Fruit fly (Drosophila melanogaster) whole organism: Measurements from ENCODE around the gene CG9444.
"Not testable (repeated sequence)": the region's sequence is repeated elsewhere in the genome, so short reads cannot be mapped to it uniquely, and the experiment has no call there.

Experiments
- CG8478 ChIP-seq: fragments of >200 bp; optimal IDR thresholded peaks from 2 replicates; lab custom pipeline; 2018; ENCODE audit warnings: inconsistent platforms
- Dll ChIP-seq: fragments of >200 bp; optimal IDR thresholded peaks from 2 replicates; lab custom pipeline; 2017
- EcR ChIP-seq, 2 experiments: fragments of >200 bp; optimal IDR thresholded peaks; 2 replicates each; lab custom pipeline; 2017; ENCODE audit warnings: missing biosample characterization in 2 of 2, missing genetic modification characterization in 2 of 2, missing genetic modification reagents in 2 of 2
- pan ChIP-seq: fragments of >200 bp; optimal IDR thresholded peaks from 2 replicates; lab custom pipeline; 2017
- psq ChIP-seq: fragments of >200 bp; optimal IDR thresholded peaks from 2 replicates; lab custom pipeline; 2017
- usp ChIP-seq: fragments of >200 bp; optimal IDR thresholded peaks from 2 replicates; lab custom pipeline; 2017; ENCODE audit warnings: missing biosample characterization, missing genetic modification characterization, mixed read lengths

CG9444 gene

DNA sequence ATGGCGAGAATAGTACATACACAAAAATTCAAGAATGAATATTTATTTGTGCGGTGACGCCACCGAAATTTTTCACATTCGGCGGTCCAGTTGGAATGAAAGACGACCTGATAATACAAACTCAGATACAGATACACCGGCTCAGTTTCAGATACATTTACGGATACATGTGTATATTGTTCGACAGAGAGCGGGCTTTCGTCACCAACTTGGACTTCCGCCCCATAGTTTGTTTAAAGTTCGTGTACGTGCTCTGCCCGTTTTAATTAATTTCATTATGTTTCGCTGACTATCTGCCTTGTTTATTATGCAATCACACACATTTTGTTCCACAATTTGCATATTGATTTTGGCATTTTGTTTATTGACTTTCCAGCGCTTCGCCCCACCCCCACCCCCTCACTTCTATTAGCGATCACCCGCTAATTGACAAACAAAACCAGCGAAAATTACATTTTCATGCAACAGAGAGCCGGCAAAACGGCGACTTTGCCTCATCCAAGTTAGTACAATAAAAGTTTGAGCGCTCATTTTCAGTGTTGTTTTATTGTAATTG, 17.2 kb upstream of the CG9444 start:
- TF ChIP-seq psq (lab: Kevin White, UChicago) (no peak), Dll (no peak), usp (GFP tag; lab: Kevin White, UChicago) (no peak), CG8478 (no peak), EcR (GFP tag; optimal IDR thresholded peaks at IDR 0.05; lab: Kevin White, UChicago) (no peak), pan (lab: Kevin White, UChicago) (no peak)

DNA sequence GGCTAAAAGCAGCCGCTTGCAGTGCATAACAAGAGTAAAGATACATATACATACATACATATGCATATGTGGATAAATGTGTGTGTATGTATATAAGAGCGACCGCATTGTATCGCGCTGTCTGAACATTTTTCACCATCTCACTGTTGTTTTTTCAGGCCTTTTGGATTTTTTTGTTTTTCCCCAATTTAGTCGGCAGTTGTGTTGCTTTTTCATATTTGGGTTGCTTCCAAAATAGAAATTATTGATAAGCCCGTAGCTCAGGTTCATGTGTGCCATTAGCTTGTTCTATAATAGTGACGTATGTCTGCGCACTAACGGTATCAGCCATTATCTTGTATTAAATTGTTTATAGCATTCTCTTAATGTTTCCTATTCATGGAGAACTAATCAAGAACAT, 16.4 kb upstream of the CG9444 start:
- no peak for TF ChIP-seq Dll
- no peak for TF ChIP-seq psq (lab: Kevin White, UChicago)
- TF ChIP-seq EcR (GFP tag; optimal IDR thresholded peaks at IDR 0.05; lab: Kevin White, UChicago), result no peak
- no peak for TF ChIP-seq usp (GFP tag; lab: Kevin White, UChicago)
- no peak for TF ChIP-seq pan (lab: Kevin White, UChicago)
- TF ChIP-seq CG8478, result no peak

- no peak for TF ChIP-seq psq (lab: Kevin White, UChicago)
- TF ChIP-seq usp (GFP tag; lab: Kevin White, UChicago), result no peak
- no peak for TF ChIP-seq Dll
Observed at dm6 chr3R:9694999-9695398, 10.9 kb upstream of the CG9444 start.

- TF ChIP-seq pan (lab: Kevin White, UChicago); usp (GFP tag; lab: Kevin White, UChicago); CG8478: not testable (repeated sequence)
Observed at dm6 chr3R:9692675-9693129, 8.6 kb upstream of the CG9444 start, which contains the start of the genes Unc-115b, p24-2 and CG32939. Gene Unc-115b, minus strand, starts transcription at chr3R:9692775. Gene p24-2, minus strand, starts transcription at chr3R:9692794. Gene CG32939, plus strand, starts transcription at chr3R:9693079.

DNA sequence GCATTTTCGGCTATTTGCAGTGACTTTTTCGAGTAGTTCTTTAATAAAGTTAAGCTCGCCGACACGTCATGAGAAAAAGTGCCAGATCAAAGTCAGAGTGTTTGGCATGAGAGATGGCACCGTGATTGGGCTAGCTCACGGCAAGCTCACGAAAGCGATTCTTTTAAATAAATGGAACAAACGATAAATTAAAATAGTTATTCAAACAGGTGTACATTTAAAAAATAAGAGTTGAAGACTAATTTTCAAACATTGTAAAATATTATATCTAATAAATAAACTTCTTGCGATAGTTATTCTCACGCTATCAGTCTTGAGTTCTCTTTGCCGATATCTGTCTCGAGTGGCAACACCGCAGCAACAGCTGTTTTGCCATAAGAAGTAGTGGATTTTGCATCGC, 1.3 kb upstream of the CG9444 start, which contains the start of the genes eca and CG18542:
TSS of gene eca (minus strand) at position 101 of the 400 bp plus-strand sequence.
TSS of gene CG18542 (plus strand) at position 385 of the 400 bp plus-strand sequence.
- not testable (repeated sequence) for TF ChIP-seq psq (lab: Kevin White, UChicago); CG8478; EcR (GFP tag; optimal IDR thresholded peaks at IDR 0.05; lab: Kevin White, UChicago)

DNA sequence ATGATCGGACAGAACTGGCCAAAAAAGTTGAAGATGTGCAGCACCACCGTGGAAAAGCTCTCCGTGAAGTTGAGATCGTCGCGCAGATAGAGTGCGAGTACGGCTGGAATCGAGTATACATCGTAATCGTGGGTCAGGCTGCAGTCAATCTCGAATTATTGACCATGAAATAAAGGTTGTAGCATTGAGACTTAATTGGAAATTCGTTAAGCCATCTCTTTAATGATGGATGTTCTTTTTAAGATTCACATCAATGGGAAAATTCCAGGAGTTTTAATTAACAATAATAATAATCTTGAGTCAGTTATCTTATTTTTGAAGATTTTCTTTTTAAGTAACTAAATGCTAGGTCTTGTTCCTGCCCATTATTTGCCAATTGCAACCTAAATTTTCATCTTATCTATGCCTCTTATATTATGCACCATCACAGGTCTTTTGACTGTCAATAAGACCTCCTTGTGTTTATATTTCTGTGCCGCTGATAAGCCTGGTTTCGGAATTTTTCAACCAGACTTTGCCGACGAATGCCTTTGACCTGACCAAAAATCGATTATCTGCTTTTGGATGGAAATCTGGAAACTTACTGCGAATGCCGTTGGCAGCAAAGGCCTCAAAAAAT, 891 bp downstream of the CG9444 start:
- TF ChIP-seq psq (lab: Kevin White, UChicago), result no peak
- no peak for TF ChIP-seq EcR (GFP tag; optimal IDR thresholded peaks at IDR 0.05; lab: Kevin White, UChicago)
- no peak for TF ChIP-seq usp (GFP tag; lab: Kevin White, UChicago)
- TF ChIP-seq Dll, result no peak
- no peak for TF ChIP-seq CG8478
- no peak for TF ChIP-seq pan (lab: Kevin White, UChicago)

DNA sequence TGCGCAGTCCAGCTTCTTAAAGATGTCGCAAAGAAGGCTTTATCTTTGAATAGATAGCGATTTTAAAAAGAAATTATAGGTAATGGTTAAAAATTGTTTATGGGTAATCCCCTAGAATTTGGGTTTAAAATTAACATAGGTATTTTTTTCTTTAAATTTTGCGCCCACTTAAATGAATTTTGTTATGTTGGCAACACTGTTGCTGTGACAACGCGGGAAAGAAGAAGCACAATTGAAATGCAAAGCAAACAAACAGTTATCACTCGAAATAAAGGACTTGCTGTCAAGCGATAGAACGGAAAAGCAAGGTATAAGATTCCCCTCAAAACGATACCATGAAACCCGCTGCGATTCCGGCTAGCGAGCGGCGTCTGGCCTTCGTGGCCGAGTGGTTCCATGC, 4.3 kb downstream of the CG9444 start, which contains the start of gene nmdyn-D7:
TSS of gene nmdyn-D7 (plus strand) at position 194 of the 400 bp plus-strand sequence.
- TF ChIP-seq EcR (GFP tag; optimal IDR thresholded peaks at IDR 0.05; lab: Kevin White, UChicago) (no peak), psq (lab: Kevin White, UChicago) (no peak), CG8478 (no peak)

dm6 chr3R:9677734-9678341, 6.2 kb downstream of the CG9444 start, which contains the start of gene p23:
Gene p23, plus strand, starts transcription at chr3R:9677927.
- TF ChIP-seq usp (GFP tag; lab: Kevin White, UChicago), result no peak
- no peak for TF ChIP-seq EcR (GFP tag; optimal IDR thresholded peaks at IDR 0.05; lab: Kevin White, UChicago)
- no peak for TF ChIP-seq pan (lab: Kevin White, UChicago)
- TF ChIP-seq Dll, result no peak
- TF ChIP-seq psq (lab: Kevin White, UChicago), result no peak
- no peak for TF ChIP-seq CG8478

DNA sequence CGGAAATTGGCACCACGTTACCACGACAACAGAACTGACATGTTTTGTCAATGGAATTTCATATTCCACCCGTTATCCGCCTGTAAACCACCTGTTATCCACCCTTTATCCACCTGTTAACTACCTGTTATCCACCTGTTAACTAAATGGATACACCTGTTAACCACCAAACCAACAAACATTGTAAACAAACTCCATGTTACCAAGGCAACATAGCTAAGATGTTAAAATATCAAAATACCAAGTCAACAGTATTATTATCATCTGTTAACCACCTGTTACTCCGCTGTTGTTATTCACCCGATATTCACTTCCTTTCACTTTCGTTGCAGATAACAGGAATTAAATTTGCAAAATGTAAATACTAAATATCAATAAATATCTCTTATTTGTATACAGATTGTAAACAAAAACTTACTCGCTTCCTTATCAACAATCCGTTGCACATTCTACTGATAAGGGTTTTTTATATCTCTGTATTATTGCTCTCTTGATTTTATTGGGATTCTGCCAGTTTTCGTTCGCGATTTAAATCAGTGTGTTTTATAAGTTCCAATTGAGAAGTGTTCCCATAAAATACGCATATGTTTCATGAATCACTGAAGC, 9.0 kb downstream of the CG9444 start, which contains the start of gene Nepl12:
TSS of gene Nepl12 (plus strand) at position 556 of the 606 bp plus-strand sequence.
- TF ChIP-seq psq (lab: Kevin White, UChicago) (no peak), Dll (no peak), usp (GFP tag; lab: Kevin White, UChicago) (no peak), CG8478 (no peak), pan (lab: Kevin White, UChicago) (no peak), EcR (GFP tag; optimal IDR thresholded peaks at IDR 0.05; lab: Kevin White, UChicago) (no peak)

dm6 chr3R:9674196-9674693, 9.8 kb downstream of the CG9444 start, which contains the start of gene Dhc1:
Gene Dhc1, minus strand, starts transcription at chr3R:9674643.
- TF ChIP-seq CG8478 (no peak), Dll (no peak), EcR (GFP tag; optimal IDR thresholded peaks at IDR 0.05; lab: Kevin White, UChicago) (no peak), psq (lab: Kevin White, UChicago) (no peak), pan (lab: Kevin White, UChicago) (no peak), usp (GFP tag; lab: Kevin White, UChicago) (no peak)

DNA sequence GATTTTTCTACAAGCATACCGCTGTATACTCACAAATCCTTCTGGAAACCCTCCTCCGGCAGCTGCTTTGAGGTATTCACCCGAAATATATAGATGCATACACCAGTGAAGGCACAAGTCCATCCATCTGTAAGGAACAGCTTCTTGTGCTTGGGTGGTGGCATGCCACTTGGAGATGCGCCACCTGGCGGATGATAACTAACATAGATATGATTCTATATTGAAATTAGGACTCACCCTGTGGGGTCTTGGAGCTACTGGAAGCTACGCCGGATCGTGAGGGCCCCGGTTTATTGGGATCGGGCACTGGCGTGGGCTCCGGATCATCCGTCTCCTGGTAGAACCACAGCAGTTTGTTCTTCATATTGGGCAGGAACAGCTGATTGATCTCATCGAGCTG, 10.9 kb downstream of the CG9444 start:
- TF ChIP-seq psq (lab: Kevin White, UChicago), result no peak
- no peak for TF ChIP-seq pan (lab: Kevin White, UChicago)
- no peak for TF ChIP-seq EcR (GFP tag; optimal IDR thresholded peaks at IDR 0.05; lab: Kevin White, UChicago)
- no peak for TF ChIP-seq CG8478
- no peak for TF ChIP-seq Dll
- no peak for TF ChIP-seq usp (GFP tag; lab: Kevin White, UChicago)
